Worm (Caenorhabditis elegans) whole organism, L1 larva: ENCODE results near the gene F54H5.2.

Experiments used
- C04F5.9 ChIP-seq: sonication (generic microtip); optimal IDR thresholded peaks from 2 replicates; lab custom pipeline; 2016; ENCODE audit warnings: missing genetic modification characterization, missing compliant biosample characterization
- aha-1 ChIP-seq: fragments of 150-350 bp; optimal IDR thresholded peaks from 2 replicates; lab custom pipeline; 2014; ENCODE audit warnings: missing biosample characterization, missing genetic modification characterization
- alr-1 ChIP-seq: fragments of 200-800 bp; sonication (Bioruptor generic); optimal IDR thresholded peaks from 2 replicates; lab custom pipeline; 2018; ENCODE audit warnings: borderline replicate concordance, mild to moderate bottlenecking, missing genetic modification characterization, missing compliant biosample characterization
- ama-1 ChIP-seq: fragments of 150-350 bp; optimal IDR thresholded peaks from 2 replicates; lab custom pipeline; 2014
- blmp-1 ChIP-seq: fragments of 150-350 bp; optimal IDR thresholded peaks from 2 replicates; lab custom pipeline; 2014; ENCODE audit warnings: missing biosample characterization, missing genetic modification characterization
- ceh-82 ChIP-seq, 3 experiments: fragments of 150-350 bp in 1 of 3; sonication (generic microtip) in 2 of 3; optimal IDR thresholded peaks; 2 replicates each; lab custom pipeline; 2014 to 2017; ENCODE audit warnings: missing biosample characterization in 3 of 3, missing genetic modification characterization in 3 of 3
- ceh-90 ChIP-seq: sonication (generic microtip); optimal IDR thresholded peaks from 2 replicates; lab custom pipeline; 2016; ENCODE audit warnings: missing genetic modification characterization, missing compliant biosample characterization
- ces-1 ChIP-seq: fragments of 150-350 bp; optimal IDR thresholded peaks from 2 replicates; lab custom pipeline; 2014; ENCODE audit warnings: missing biosample characterization, missing genetic modification reagents, missing genetic modification characterization
- efl-1 ChIP-seq, 4 experiments: fragments of 150-350 bp; optimal IDR thresholded peaks in 3 of 4; peaks in 1 of 4; 1 replicate in 1 of 4; 2 replicates in 3 of 4; lab custom pipeline; 2014; ENCODE audit warnings: missing biosample characterization in 2 of 4, missing genetic modification characterization in 2 of 4, missing genetic modification reagents in 2 of 4
- elt-2 ChIP-seq: sonication (generic microtip); optimal IDR thresholded peaks from 2 replicates; lab custom pipeline; 2016; ENCODE audit warnings: missing genetic modification characterization, mild to moderate bottlenecking, inconsistent platforms, missing compliant biosample characterization, missing genetic modification reagents
- elt-3 ChIP-seq, 6 experiments: fragments of 150-350 bp in 1 of 6; sonication (generic microtip); optimal IDR thresholded peaks; 2 replicates each; lab custom pipeline; 2017 to 2018; ENCODE audit warnings: missing biosample characterization in 6 of 6, missing genetic modification characterization in 6 of 6, inconsistent platforms in 1 of 6
- ets-5 ChIP-seq: fragments of 200-800 bp; sonication (Bioruptor generic); IDR thresholded peaks from 2 replicates; pipeline ENCODE4 v1.3.6; 2022; ENCODE audit warnings: missing genetic modification characterization, missing compliant biosample characterization
- fkh-8 ChIP-seq: sonication (generic microtip); optimal IDR thresholded peaks from 2 replicates; lab custom pipeline; 2016; ENCODE audit warnings: mild to moderate bottlenecking, missing genetic modification characterization, missing compliant biosample characterization
- hlh-4 ChIP-seq: sonication (generic microtip); optimal IDR thresholded peaks from 2 replicates; lab custom pipeline; 2016; ENCODE audit warnings: mild to moderate bottlenecking, missing genetic modification characterization, missing compliant biosample characterization
- irx-1 ChIP-seq: sonication (generic microtip); optimal IDR thresholded peaks from 2 replicates; lab custom pipeline; 2016; ENCODE audit warnings: missing genetic modification characterization, missing compliant biosample characterization
- isw-1 ChIP-seq: fragments of 200-800 bp; sonication (Bioruptor generic); IDR thresholded peaks from 2 replicates; pipeline ENCODE4 v1.3.6; 2022; ENCODE audit warnings: missing genetic modification characterization, missing compliant biosample characterization
- jun-1 ChIP-seq: fragments of 150-350 bp; optimal IDR thresholded peaks from 2 replicates; lab custom pipeline; 2014; ENCODE audit warnings: missing biosample characterization, missing genetic modification reagents, missing genetic modification characterization
- lin-14 ChIP-seq: fragments of 200-800 bp; sonication (Bioruptor generic); optimal IDR thresholded peaks from 2 replicates; lab custom pipeline; 2018; ENCODE audit warnings: mild to moderate bottlenecking, missing genetic modification characterization, moderate library complexity, missing compliant biosample characterization
- lin-35 ChIP-seq, 2 experiments: fragments of 150-350 bp; optimal IDR thresholded peaks; 2 replicates each; lab custom pipeline; 2014; ENCODE audit warnings: missing biosample characterization in 2 of 2, missing genetic modification characterization in 2 of 2, missing genetic modification reagents in 2 of 2
- nhr-11 ChIP-seq: fragments of 150-350 bp; optimal IDR thresholded peaks from 2 replicates; lab custom pipeline; 2014; ENCODE audit warnings: missing biosample characterization, missing genetic modification characterization
- nhr-12 ChIP-seq: sonication (generic microtip); optimal IDR thresholded peaks from 2 replicates; lab custom pipeline; 2017; ENCODE audit warnings: missing biosample characterization, missing genetic modification characterization
- nhr-19 ChIP-seq: fragments of 200-800 bp; sonication (Bioruptor generic); conservative IDR thresholded peaks from 2 replicates; pipeline ENCODE4 v1.3.6; 2022; ENCODE audit warnings: missing genetic modification characterization, missing compliant biosample characterization
- nhr-20 ChIP-seq: sonication (generic microtip); optimal IDR thresholded peaks from 2 replicates; lab custom pipeline; 2016; ENCODE audit warnings: mild to moderate bottlenecking, missing genetic modification characterization, missing compliant biosample characterization
- nhr-47 ChIP-seq: sonication (generic microtip); optimal IDR thresholded peaks from 2 replicates; lab custom pipeline; 2016; ENCODE audit warnings: mild to moderate bottlenecking, missing genetic modification characterization, moderate library complexity, missing compliant biosample characterization
- nhr-71 ChIP-seq: sonication (generic microtip); optimal IDR thresholded peaks from 2 replicates; lab custom pipeline; 2016; ENCODE audit warnings: mild to moderate bottlenecking, missing genetic modification characterization, moderate library complexity, missing compliant biosample characterization
- nhr-76 ChIP-seq: sonication (generic microtip); optimal IDR thresholded peaks from 2 replicates; lab custom pipeline; 2017; ENCODE audit warnings: missing biosample characterization, missing genetic modification characterization
- nhr-84 ChIP-seq: sonication (generic microtip); optimal IDR thresholded peaks from 2 replicates; lab custom pipeline; 2017; ENCODE audit warnings: missing biosample characterization, missing genetic modification characterization
- nhr-85 ChIP-seq: sonication (generic microtip); peaks from one replicate; lab custom pipeline; 2016; ENCODE audit warnings: missing genetic modification characterization, inconsistent platforms, missing compliant biosample characterization
- nhr-90 ChIP-seq: sonication (generic microtip); optimal IDR thresholded peaks from 2 replicates; lab custom pipeline; 2016; ENCODE audit warnings: mild to moderate bottlenecking, missing genetic modification characterization, missing compliant biosample characterization; ENCODE audit not compliant: poor library complexity
- pag-3 ChIP-seq: sonication (generic microtip); optimal IDR thresholded peaks from 2 replicates; lab custom pipeline; 2017; ENCODE audit warnings: missing genetic modification characterization, mild to moderate bottlenecking, missing compliant biosample characterization, antibody characterized with exemption, borderline replicate concordance; ENCODE audit not compliant: insufficient read depth
- pax-3 ChIP-seq: fragments of 200-800 bp; sonication (Bioruptor generic); optimal IDR thresholded peaks from 2 replicates; lab custom pipeline; 2018; ENCODE audit warnings: mild to moderate bottlenecking, missing genetic modification characterization, moderate library complexity, missing compliant biosample characterization
- skn-1 ChIP-seq: fragments of 150-350 bp; optimal IDR thresholded peaks from 2 replicates; lab custom pipeline; 2014; ENCODE audit warnings: missing biosample characterization, missing genetic modification characterization
- sox-4 ChIP-seq: sonication (generic microtip); optimal IDR thresholded peaks from 2 replicates; lab custom pipeline; 2016; ENCODE audit warnings: missing genetic modification characterization, missing compliant biosample characterization
- sup-37 ChIP-seq: fragments of 200-800 bp; sonication (Bioruptor generic); optimal IDR thresholded peaks from 2 replicates; lab custom pipeline; 2018; ENCODE audit warnings: mild to moderate bottlenecking, missing genetic modification characterization, missing compliant biosample characterization
- swsn-7 ChIP-seq: sonication (generic microtip); optimal IDR thresholded peaks from 2 replicates; lab custom pipeline; 2016; ENCODE audit warnings: missing genetic modification characterization, missing compliant biosample characterization
- unc-130 ChIP-seq: fragments of 150-350 bp; optimal IDR thresholded peaks from 2 replicates; lab custom pipeline; 2017; ENCODE audit warnings: missing biosample characterization, missing genetic modification characterization, inconsistent platforms
- unc-62 ChIP-seq: fragments of 150-350 bp; optimal IDR thresholded peaks from 2 replicates; lab custom pipeline; 2014; ENCODE audit warnings: missing biosample characterization, missing genetic modification reagents, missing genetic modification characterization
- unc-86 ChIP-seq: sonication (generic microtip); optimal IDR thresholded peaks from 2 replicates; lab custom pipeline; 2016; ENCODE audit warnings: missing genetic modification characterization, missing compliant biosample characterization
- unc-98 ChIP-seq: fragments of 200-800 bp; sonication (Bioruptor generic); IDR thresholded peaks from 2 replicates; pipeline ENCODE4 v1.3.6; 2022; ENCODE audit warnings: missing genetic modification characterization, missing compliant biosample characterization
- xbp-1 ChIP-seq: sonication (generic microtip); optimal IDR thresholded peaks from 2 replicates; lab custom pipeline; 2016; ENCODE audit warnings: missing genetic modification characterization, missing compliant biosample characterization
- zip-4 ChIP-seq: fragments of 200-800 bp; sonication (Bioruptor generic); optimal IDR thresholded peaks from 2 replicates; lab custom pipeline; 2018; ENCODE audit warnings: mild to moderate bottlenecking, missing genetic modification characterization, moderate library complexity, missing compliant biosample characterization
- ztf-11 ChIP-seq, 2 experiments: sonication (generic microtip); optimal IDR thresholded peaks; 2 replicates each; lab custom pipeline; 2016 to 2017; ENCODE audit warnings: missing genetic modification characterization in 2 of 2, missing biosample characterization in 1 of 2, missing compliant biosample characterization in 1 of 2

F54H5.2 gene

ce11 chrII:6612544-6612943, 14.7 kb upstream of the F54H5.2 start:
- peak in 1 of 2 experiments; percentile 34 for TF ChIP-seq lin-35 (GFP tag; optimal IDR thresholded peaks at IDR 0.05; lab: Kevin White, UChicago)
- TF ChIP-seq sup-37 (GFP tag; lab: Kevin White, UChicago): no peak
- peak; percentile 72 for TF ChIP-seq elt-2 (tag; lab: Kevin White, UChicago)

- TF ChIP-seq elt-2 (tag; lab: Kevin White, UChicago) (peak; percentile 63), nhr-84 (no peak), nhr-12 (no peak), zip-4 (GFP tag; lab: Kevin White, UChicago) (no peak)
Measured at ce11 chrII:6614500-6614899, 12.8 kb upstream of the F54H5.2 start.

- TF ChIP-seq aha-1 (tag; lab: Kevin White, UChicago) (no peak), elt-2 (tag; lab: Kevin White, UChicago) (peak; percentile 83), unc-130 (no peak), unc-86 (no peak), nhr-71 (no peak), sox-4 (tag; lab: Kevin White, UChicago) (no peak), nhr-85 (peak; percentile 84), lin-14 (peak; percentile 39), ceh-90 (tag; lab: Kevin White, UChicago) (no peak), elt-3 (tag; optimal IDR thresholded peaks at IDR 0.05; lab: Kevin White, UChicago) (peak in 1 of 6 experiments; percentile 68), hlh-4 (tag; lab: Kevin White, UChicago) (no peak), isw-1 (GFP tag; lab: Robert Waterston, UW) (no peak), pax-3 (tag; lab: Kevin White, UChicago) (no peak), ceh-82 (tag; optimal IDR thresholded peaks at IDR 0.05; lab: Kevin White, UChicago) (no peak), ces-1 (no peak), sup-37 (GFP tag; lab: Kevin White, UChicago) (no peak), nhr-47 (tag; lab: Kevin White, UChicago) (no peak), lin-35 (GFP tag; optimal IDR thresholded peaks at IDR 0.05; lab: Kevin White, UChicago) (no peak), nhr-20 (tag; lab: Kevin White, UChicago) (no peak), nhr-84 (no peak), swsn-7 (tag; lab: Kevin White, UChicago) (no peak), blmp-1 (tag; lab: Kevin White, UChicago) (peak; percentile 95), xbp-1 (tag; lab: Kevin White, UChicago) (no peak)
Measured at ce11 chrII:6615232-6616029, 11.9 kb upstream of the F54H5.2 start.

- TF ChIP-seq elt-2 (tag; lab: Kevin White, UChicago) (peak; percentile 69), efl-1 (optimal IDR thresholded peaks at IDR 0.05; lab: Kevin White, UChicago) (no peak), efl-1 (GFP tag; optimal IDR thresholded peaks at IDR 0.05 in 1 of 2; lab: Kevin White, UChicago) (peak in 1 of 2 experiments; percentile 21), ama-1 (no peak)
Measured at ce11 chrII:6616135-6616534, 11.1 kb upstream of the F54H5.2 start.

- TF ChIP-seq elt-3 (tag; optimal IDR thresholded peaks at IDR 0.05; lab: Kevin White, UChicago) (peak in 1 of 6 experiments; percentile 17), hlh-4 (tag; lab: Kevin White, UChicago) (no peak), ets-5 (no peak), pag-3 (peak; percentile 53), zip-4 (GFP tag; lab: Kevin White, UChicago) (no peak), blmp-1 (tag; lab: Kevin White, UChicago) (peak; percentile 59), C04F5.9 (tag; lab: Kevin White, UChicago) (no peak), alr-1 (no peak), unc-98 (GFP tag; lab: Robert Waterston, UW) (no peak), nhr-11 (tag; lab: Kevin White, UChicago) (no peak), ces-1 (no peak), unc-62 (GFP tag; lab: Kevin White, UChicago) (no peak), unc-130 (no peak), ztf-11 (tag; optimal IDR thresholded peaks at IDR 0.05; lab: Kevin White, UChicago) (no peak), skn-1 (tag; lab: Kevin White, UChicago) (no peak), nhr-47 (tag; lab: Kevin White, UChicago) (no peak), nhr-76 (tag; lab: Kevin White, UChicago) (no peak), xbp-1 (tag; lab: Kevin White, UChicago) (no peak), nhr-90 (tag; lab: Kevin White, UChicago) (no peak), nhr-19 (GFP tag; lab: Robert Waterston, UW) (no peak), fkh-8 (tag; lab: Kevin White, UChicago) (no peak), jun-1 (tag; lab: Kevin White, UChicago) (no peak), irx-1 (tag; lab: Kevin White, UChicago) (no peak)
Measured at ce11 chrII:6616770-6617169, 10.5 kb upstream of the F54H5.2 start, which contains the start of gene klf-3. klf-3 (plus strand) TSS chrII:6616878.
